Fruit fly (Drosophila melanogaster): ENCODE measurements around the gene Dnaaf6.
A peak's percentile ranks its signal among the peaks of the same experiment; 100 is the strongest.

Dnaaf6 gene

DNA sequence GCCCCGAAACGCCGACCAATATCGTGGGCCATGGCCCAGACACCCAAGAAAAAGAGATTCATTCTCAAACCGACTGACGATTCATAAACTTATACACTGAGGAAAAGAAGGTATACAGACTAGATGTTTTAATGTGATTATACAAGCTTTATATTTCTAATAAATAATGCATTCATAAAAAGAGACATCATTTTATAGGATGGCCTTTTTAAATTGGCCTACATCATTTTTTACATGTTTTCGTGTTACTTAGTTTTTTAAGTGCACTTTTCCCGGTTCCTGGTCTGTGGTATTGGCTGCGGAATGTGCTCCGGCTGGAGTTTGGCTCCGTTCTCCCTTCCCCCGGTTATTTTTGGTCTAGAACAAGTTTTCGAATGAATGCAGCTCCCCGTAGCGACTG, 32.0 kb upstream of the Dnaaf6 start (continued):
- TF ChIP-seq CG30431 (GFP tag; optimal IDR thresholded peaks at IDR 0.05): peak; percentile 57
- no peak for TF ChIP-seq CG34224 (GFP tag; IDR thresholded peaks at IDR 0.05; ENCODE audit: partially characterized antibody)
- TF ChIP-seq CG18476 (GFP tag; optimal IDR thresholded peaks at IDR 0.05): peak; percentile 69
- TF ChIP-seq CkIIα-i1 (GFP tag; IDR thresholded peaks at IDR 0.05): no peak
- peak; percentile 81 for TF ChIP-seq Oli (tag; optimal IDR thresholded peaks at IDR 0.05)
- TF ChIP-seq CG4730 (GFP tag; IDR thresholded peaks at IDR 0.05): peak; percentile 49; the same call in 1 of the 2 replicates
- peak; percentile 34 for TF ChIP-seq CG1647 (GFP tag; optimal IDR thresholded peaks at IDR 0.05)
- TF ChIP-seq ERR (GFP tag; optimal IDR thresholded peaks at IDR 0.05): peak; percentile 48
- TF ChIP-seq Mad (GFP tag; optimal IDR thresholded peaks at IDR 0.05): peak; percentile 50
- peak; percentile 71; the same call in 1 of the 2 replicates for TF ChIP-seq sens-2 (GFP tag; IDR thresholded peaks at IDR 0.05)
- peak; percentile 70 for TF ChIP-seq CG1233 (GFP tag; optimal IDR thresholded peaks at IDR 0.05)
- TF ChIP-seq CG9609 (GFP tag; optimal IDR thresholded peaks at IDR 0.05): peak; percentile 59
- TF ChIP-seq slp2 (GFP tag; optimal IDR thresholded peaks at IDR 0.05): peak; percentile 59
- no peak for TF ChIP-seq CG6765 (GFP tag; optimal IDR thresholded peaks at IDR 0.05)
- peak; percentile 94 for TF ChIP-seq Spps (tag; optimal IDR thresholded peaks at IDR 0.05)
- 0 out of 3 replicates have a peak, but pooled peaks have one; percentile 12 for TF ChIP-seq Aef1 (GFP tag; IDR thresholded peaks at IDR 0.05)
- TF ChIP-seq CG10267 (tag; optimal IDR thresholded peaks at IDR 0.05): peak; percentile 87
- no peak for TF ChIP-seq kah (GFP tag; optimal IDR thresholded peaks at IDR 0.05)
- TF ChIP-seq chm (GFP tag; IDR thresholded peaks at IDR 0.05): peak; percentile 57; the same call in 1 of the 2 replicates
- TF ChIP-seq Awh (GFP tag; IDR thresholded peaks at IDR 0.05): peak; percentile 62
- no peak for TF ChIP-seq br (optimal IDR thresholded peaks at IDR 0.05)
- no peak for TF ChIP-seq luna (GFP tag; optimal IDR thresholded peaks at IDR 0.05)
- peak; percentile 75 for TF ChIP-seq Chrac-16 (GFP tag; optimal IDR thresholded peaks at IDR 0.05)
- peak; percentile 86 for TF ChIP-seq az2 (GFP tag; optimal IDR thresholded peaks at IDR 0.05)
- TF ChIP-seq CG31365 (tag; optimal IDR thresholded peaks at IDR 0.05): no peak
- no peak for TF ChIP-seq Dfd (GFP tag; optimal IDR thresholded peaks at IDR 0.05)
- no peak; the same call in 1 of the 2 replicates for TF ChIP-seq ro (GFP tag; IDR thresholded peaks at IDR 0.05)
- peak; percentile 61 to 74 for TF ChIP-seq Pdp1 (GFP tag; optimal IDR thresholded peaks at IDR 0.05)
- TF ChIP-seq prd (optimal IDR thresholded peaks at IDR 0.05): no peak
- peak; percentile 76; the same call in 2 of the 3 replicates for TF ChIP-seq prd (GFP tag; IDR thresholded peaks at IDR 0.05)
- peak; percentile 74 for TF ChIP-seq CG16815 (GFP tag; optimal IDR thresholded peaks at IDR 0.05)
- TF ChIP-seq CG3726 (GFP tag; IDR thresholded peaks at IDR 0.05): peak; percentile 41; the same call in 1 of the 3 replicates
- TF ChIP-seq klu (GFP tag; IDR thresholded peaks at IDR 0.05): no peak
- TF ChIP-seq CG4617 (GFP tag; optimal IDR thresholded peaks at IDR 0.05; ENCODE audit: borderline replicate concordance): peak; percentile 21
- peak; percentile 61 for TF ChIP-seq CG8359 (GFP tag; optimal IDR thresholded peaks at IDR 0.05; ENCODE audit: borderline replicate concordance)
- peak; percentile 94 for TF ChIP-seq CG14710 (tag; optimal IDR thresholded peaks at IDR 0.05)
- TF ChIP-seq eve (GFP tag; optimal IDR thresholded peaks at IDR 0.05): peak in 1 of 2 experiments; percentile 91
- TF ChIP-seq CG12391 (tag; optimal IDR thresholded peaks at IDR 0.05): peak; percentile 91
- TF ChIP-seq CG13287 (GFP tag; IDR thresholded peaks at IDR 0.05; ENCODE audit: partially characterized antibody): no peak
- TF ChIP-seq cg (GFP tag; optimal IDR thresholded peaks at IDR 0.05): no peak
- TF ChIP-seq CG11093 (GFP tag; IDR thresholded peaks at IDR 0.05): peak; percentile 66; the same call in 2 of the 3 replicates
- TF ChIP-seq CG10959 (GFP tag; IDR thresholded peaks at IDR 0.05): peak; percentile 80
- peak; percentile 80 for TF ChIP-seq CG7839 (tag; optimal IDR thresholded peaks at IDR 0.05)
- TF ChIP-seq CG4707 (GFP tag; optimal IDR thresholded peaks at IDR 0.05): peak; percentile 68
- peak; percentile 85 for TF ChIP-seq PHDP (tag; optimal IDR thresholded peaks at IDR 0.05)
- peak; percentile 93 for TF ChIP-seq Blimp-1 (GFP tag; optimal IDR thresholded peaks at IDR 0.05)
- TF ChIP-seq Deaf1 (tag; optimal IDR thresholded peaks at IDR 0.05): peak; percentile 50
- TF ChIP-seq CG4328 (GFP tag; optimal IDR thresholded peaks at IDR 0.05): peak; percentile 30
- peak; percentile 69 to 74 for TF ChIP-seq dpn (GFP tag; optimal IDR thresholded peaks at IDR 0.05)
- TF ChIP-seq CG1602 (GFP tag; optimal IDR thresholded peaks at IDR 0.05): peak; percentile 85
- TF ChIP-seq Doc2 (GFP tag; IDR thresholded peaks at IDR 0.05): no peak
